Fruit fly (Drosophila melanogaster) whole organism, embryonic: ENCODE data around the gene FucTD.

ENCODE experiments used
- Atf6 ChIP-seq: fragments of 200-800 bp; sonication (Bioruptor generic); IDR thresholded peaks from 2 replicates; pipeline ENCODE4 v1.3.6; 2022; ENCODE audit warnings: missing biosample characterization, missing genetic modification characterization
- CG1024 ChIP-seq: fragments of 200-800 bp; sonication (Bioruptor generic); IDR thresholded peaks from 2 replicates; pipeline ENCODE4 v1.3.6; 2022; ENCODE audit warnings: missing biosample characterization, missing genetic modification characterization
- CG10267 ChIP-seq: fragments of 200-800 bp; sonication (Bioruptor generic); optimal IDR thresholded peaks from 2 replicates; lab custom pipeline; 2018; ENCODE audit warnings: missing biosample characterization, mild to moderate bottlenecking, missing genetic modification characterization, moderate library complexity
- CG10462 ChIP-seq: fragments of 200-800 bp; sonication (Bioruptor generic); optimal IDR thresholded peaks from 2 replicates; lab custom pipeline; 2016; ENCODE audit warnings: missing biosample characterization, missing genetic modification characterization
- CG10979 ChIP-seq: fragments of 200-800 bp; sonication (Bioruptor generic); optimal IDR thresholded peaks from 2 replicates; lab custom pipeline; 2018; ENCODE audit warnings: missing biosample characterization, mild to moderate bottlenecking, missing genetic modification characterization, moderate library complexity
- CG11456 ChIP-seq: fragments of 200-800 bp; sonication (Bioruptor generic); IDR thresholded peaks from 3 replicates; pipeline ENCODE4 v1.3.6; 2022; ENCODE audit warnings: missing biosample characterization, missing genetic modification characterization
- CG15479 ChIP-seq: fragments of 200-800 bp; sonication (Bioruptor generic); optimal IDR thresholded peaks from 3 replicates; lab custom pipeline; 2019; ENCODE audit warnings: missing biosample characterization, mild to moderate bottlenecking, missing genetic modification characterization, moderate library complexity
- CG1647 ChIP-seq: fragments of 200-800 bp; sonication (Bioruptor generic); optimal IDR thresholded peaks from 3 replicates; lab custom pipeline; 2016; ENCODE audit warnings: missing biosample characterization, missing genetic modification characterization
- CG17361 ChIP-seq: fragments of 200-800 bp; sonication (Bioruptor generic); IDR thresholded peaks from 3 replicates; pipeline ENCODE4 v1.3.6; 2022; ENCODE audit warnings: missing biosample characterization, missing genetic modification characterization
- CG32532 ChIP-seq: fragments of 200-800 bp; sonication (Bioruptor generic); IDR thresholded peaks from 2 replicates; pipeline ENCODE4 v1.3.6; 2022; ENCODE audit warnings: missing biosample characterization, missing genetic modification characterization
- CG4282 ChIP-seq: fragments of 200-800 bp; sonication (Bioruptor generic); optimal IDR thresholded peaks from 2 replicates; lab custom pipeline; 2016; ENCODE audit warnings: missing biosample characterization, missing genetic modification characterization
- CG4730 ChIP-seq: fragments of 200-800 bp; sonication (Bioruptor generic); IDR thresholded peaks from 2 replicates; pipeline ENCODE4 v1.3.6; 2022; ENCODE audit warnings: missing biosample characterization, missing genetic modification characterization
- CG5245 ChIP-seq: fragments of 200-800 bp; sonication (Bioruptor generic); optimal IDR thresholded peaks from 3 replicates; lab custom pipeline; 2016; ENCODE audit warnings: missing biosample characterization, missing genetic modification characterization
- CG6175 ChIP-seq: fragments of 200-800 bp; sonication (Bioruptor generic); IDR thresholded peaks from 3 replicates; pipeline ENCODE4 v1.3.6; 2022; ENCODE audit warnings: missing biosample characterization, missing genetic modification characterization
- CG6689 ChIP-seq: fragments of 200-800 bp; sonication (Bioruptor generic); IDR thresholded peaks from 2 replicates; pipeline ENCODE4 v1.3.6; 2022; ENCODE audit warnings: missing biosample characterization, missing genetic modification characterization
- CG7745 ChIP-seq: fragments of 200-800 bp; sonication (Bioruptor generic); optimal IDR thresholded peaks from 2 replicates; lab custom pipeline; 2018; ENCODE audit warnings: missing biosample characterization, mild to moderate bottlenecking, missing genetic modification characterization, moderate library complexity
- CG8089 ChIP-seq: fragments of 200-800 bp; sonication (Bioruptor generic); optimal IDR thresholded peaks from 3 replicates; lab custom pipeline; 2016; ENCODE audit warnings: missing biosample characterization, missing genetic modification characterization
- CG9609 ChIP-seq: fragments of 200-800 bp; sonication (Bioruptor generic); optimal IDR thresholded peaks from 3 replicates; lab custom pipeline; 2016; ENCODE audit warnings: missing biosample characterization, missing genetic modification characterization
- Camta ChIP-seq: fragments of 200-800 bp; sonication (Bioruptor generic); optimal IDR thresholded peaks from 2 replicates; lab custom pipeline; 2016; ENCODE audit warnings: missing biosample characterization, missing genetic modification characterization
- H2.0 ChIP-seq: fragments of 200-800 bp; sonication (Bioruptor generic); IDR thresholded peaks from 2 replicates; pipeline ENCODE4 v1.3.6; 2022; ENCODE audit warnings: missing biosample characterization, missing genetic modification characterization
- HLH4C ChIP-seq: fragments of 200-800 bp; sonication (Bioruptor generic); IDR thresholded peaks from 3 replicates; pipeline ENCODE4 v1.3.6; 2022; ENCODE audit warnings: missing biosample characterization, missing genetic modification characterization; ENCODE audit not compliant: partially characterized antibody
- Hmr ChIP-seq: fragments of 200-800 bp; sonication (Bioruptor generic); optimal IDR thresholded peaks from 3 replicates; lab custom pipeline; 2017; ENCODE audit warnings: mild to moderate bottlenecking, missing biosample characterization, missing genetic modification reagents, missing genetic modification characterization
- Hr78 ChIP-seq, 2 experiments: fragments of 200-800 bp in 1 of 2; fragments of >200 bp in 1 of 2; sonication (Bioruptor generic) in 1 of 2; optimal IDR thresholded peaks; 2 replicates each; lab custom pipeline; 2017 to 2019; ENCODE audit warnings: missing biosample characterization in 2 of 2, missing genetic modification characterization in 2 of 2, mild to moderate bottlenecking in 1 of 2, moderate library complexity in 1 of 2
- Hsf ChIP-seq: fragments of 200-800 bp; sonication (Bioruptor generic); optimal IDR thresholded peaks from 3 replicates; lab custom pipeline; 2016; ENCODE audit warnings: missing biosample characterization, missing genetic modification characterization
- Lhr ChIP-seq: fragments of 200-800 bp; sonication (Bioruptor generic); optimal IDR thresholded peaks from 3 replicates; lab custom pipeline; 2017; ENCODE audit warnings: mild to moderate bottlenecking, missing biosample characterization, missing genetic modification reagents, missing genetic modification characterization
- Mrtf ChIP-seq: fragments of 200-800 bp; sonication (Bioruptor generic); IDR thresholded peaks from 3 replicates; pipeline ENCODE4 v1.3.6; 2022; ENCODE audit warnings: missing biosample characterization, missing genetic modification characterization
- Sry-δ ChIP-seq: fragments of 200-800 bp; sonication (Bioruptor generic); optimal IDR thresholded peaks from 2 replicates; lab custom pipeline; 2016; ENCODE audit warnings: missing biosample characterization, missing genetic modification characterization
- ci ChIP-seq: fragments of 200-800 bp; sonication (Bioruptor generic); IDR thresholded peaks from 3 replicates; pipeline ENCODE4 v1.3.6; 2022; ENCODE audit warnings: missing biosample characterization, missing genetic modification characterization
- da ChIP-seq: fragments of 200-800 bp; sonication (Bioruptor generic); optimal IDR thresholded peaks from 2 replicates; lab custom pipeline; 2016; ENCODE audit warnings: missing biosample characterization, missing genetic modification characterization
- esg ChIP-seq: fragments of 200-800 bp; sonication (Bioruptor generic); conservative IDR thresholded peaks from 2 replicates; pipeline ENCODE4 v1.3.6; 2022; ENCODE audit warnings: missing biosample characterization, missing genetic modification characterization
- fd96Cb ChIP-seq: fragments of 200-800 bp; sonication (Bioruptor generic); optimal IDR thresholded peaks from 2 replicates; lab custom pipeline; 2018; ENCODE audit warnings: missing biosample characterization, mild to moderate bottlenecking, missing genetic modification characterization, moderate library complexity
- gce ChIP-seq: fragments of 200-800 bp; sonication (Bioruptor generic); IDR thresholded peaks from 3 replicates; pipeline ENCODE4 v1.3.6; 2022; ENCODE audit warnings: missing biosample characterization, missing genetic modification characterization
- gem ChIP-seq: fragments of 200-800 bp; sonication (Bioruptor generic); optimal IDR thresholded peaks from 2 replicates; lab custom pipeline; 2019; ENCODE audit warnings: missing biosample characterization, mild to moderate bottlenecking, missing genetic modification characterization, moderate library complexity
- gfzf ChIP-seq: fragments of 200-800 bp; sonication (Bioruptor generic); optimal IDR thresholded peaks from 2 replicates; lab custom pipeline; 2016; ENCODE audit warnings: missing biosample characterization, mild to moderate bottlenecking, missing genetic modification characterization, moderate library complexity
- grau ChIP-seq: fragments of 200-800 bp; optimal IDR thresholded peaks from 3 replicates; lab custom pipeline; 2019; ENCODE audit warnings: missing biosample characterization, mild to moderate bottlenecking, missing genetic modification characterization, moderate library complexity
- gsb-n ChIP-seq: fragments of 200-800 bp; sonication (Bioruptor generic); optimal IDR thresholded peaks from 3 replicates; lab custom pipeline; 2018; ENCODE audit warnings: missing biosample characterization, mild to moderate bottlenecking, missing genetic modification characterization
- ham ChIP-seq: fragments of 200-800 bp; sonication (Bioruptor generic); IDR thresholded peaks from 2 replicates; pipeline ENCODE4 v1.3.6; 2022; ENCODE audit warnings: missing biosample characterization, missing genetic modification characterization
- hbn ChIP-seq: fragments of 200-800 bp; sonication (Bioruptor generic); IDR thresholded peaks from 2 replicates; pipeline ENCODE4 v1.3.6; 2022; ENCODE audit warnings: missing biosample characterization, missing genetic modification characterization; ENCODE audit not compliant: partially characterized antibody
- jing ChIP-seq: fragments of 200-800 bp; sonication (Bioruptor generic); optimal IDR thresholded peaks from 2 replicates; lab custom pipeline; 2018; ENCODE audit warnings: missing biosample characterization, mild to moderate bottlenecking, missing genetic modification characterization
- ken ChIP-seq: fragments of 200-800 bp; sonication (Bioruptor generic); IDR thresholded peaks from 3 replicates; pipeline ENCODE4 v1.3.6; 2022; ENCODE audit warnings: missing biosample characterization, missing genetic modification characterization
- lmd ChIP-seq: fragments of 200-800 bp; sonication (Bioruptor generic); IDR thresholded peaks from 2 replicates; pipeline ENCODE4 v1.3.6; 2022; ENCODE audit warnings: missing biosample characterization, missing genetic modification characterization
- mam ChIP-seq: fragments of 200-800 bp; sonication (Bioruptor generic); optimal IDR thresholded peaks from 3 replicates; lab custom pipeline; 2016; ENCODE audit warnings: missing biosample characterization, missing genetic modification characterization
- mirr ChIP-seq: fragments of 200-800 bp; sonication (Bioruptor generic); optimal IDR thresholded peaks from 3 replicates; lab custom pipeline; 2018; ENCODE audit warnings: missing biosample characterization, mild to moderate bottlenecking, missing genetic modification characterization
- nau ChIP-seq: fragments of 200-800 bp; sonication (Bioruptor generic); optimal IDR thresholded peaks from 3 replicates; lab custom pipeline; 2017; ENCODE audit warnings: missing biosample characterization, mild to moderate bottlenecking, missing genetic modification characterization, missing genetic modification reagents
- nerfin-2 ChIP-seq: fragments of 200-800 bp; sonication (Bioruptor generic); IDR thresholded peaks from 2 replicates; pipeline ENCODE4 v1.3.6; 2022; ENCODE audit warnings: missing biosample characterization, missing genetic modification characterization; ENCODE audit not compliant: partially characterized antibody
- oc ChIP-seq: fragments of 200-800 bp; sonication (Bioruptor generic); optimal IDR thresholded peaks from 2 replicates; lab custom pipeline; 2018; ENCODE audit warnings: missing biosample characterization, mild to moderate bottlenecking, missing genetic modification characterization, moderate library complexity
- tin ChIP-seq: fragments of 200-800 bp; sonication (Bioruptor generic); optimal IDR thresholded peaks from 3 replicates; lab custom pipeline; 2016; ENCODE audit warnings: missing biosample characterization, missing genetic modification characterization
- wdn ChIP-seq: fragments of 200-800 bp; sonication (Bioruptor generic); IDR thresholded peaks from 2 replicates; pipeline ENCODE4 v1.3.6; 2022; ENCODE audit warnings: missing biosample characterization, missing genetic modification characterization

The FucTD gene

dm6 chr3L:1420950-1421349 is 4.9 kb downstream of the FucTD start (continued):
- TF ChIP-seq CG4282 (GFP tag; lab: Kevin White, UChicago) (no peak), CG10979 (tag; lab: Kevin White, UChicago) (peak; percentile 45)
- TF ChIP-seq, all 482 proteins: peak for 22

- no peak for TF ChIP-seq Atf6
- no peak for TF ChIP-seq CG4730 (GFP tag; lab: Robert Waterston, UW)
- no peak for TF ChIP-seq ham (GFP tag; lab: Robert Waterston, UW)
- TF ChIP-seq ken (GFP tag; lab: Robert Waterston, UW): no peak
- no peak for TF ChIP-seq fd96Cb
- TF ChIP-seq Hr78 (GFP tag; optimal IDR thresholded peaks at IDR 0.05; lab: Kevin White, UChicago): no peak
- no peak for TF ChIP-seq CG10979 (tag; lab: Kevin White, UChicago)
- no peak for TF ChIP-seq H2.0 (GFP tag; lab: Robert Waterston, UW)
- no peak for TF ChIP-seq CG9609 (GFP tag; lab: Kevin White, UChicago)
- TF ChIP-seq oc (tag; lab: Kevin White, UChicago): peak; percentile 22
- TF ChIP-seq gsb-n (tag; lab: Kevin White, UChicago): peak; percentile 34
These were observed 7.3 kb downstream of the FucTD start, which contains the start of gene CG9173 for dm6 chr3L:1423371-1423770. Gene CG9173, minus strand, starts transcription at chr3L:1423471.

- TF ChIP-seq Sry-δ (GFP tag; lab: Kevin White, UChicago) (no peak), CG10267 (tag; lab: Kevin White, UChicago) (peak; percentile 27), CG32532 (GFP tag; lab: Robert Waterston, UW) (no peak), Hsf (GFP tag; lab: Kevin White, UChicago) (no peak), da (no peak), CG5245 (GFP tag; lab: Kevin White, UChicago) (no peak), grau (tag; lab: Kevin White, UChicago) (no peak), tin (GFP tag; lab: Kevin White, UChicago) (no peak), CG10462 (GFP tag; lab: Kevin White, UChicago) (no peak), CG11456 (no peak), CG8089 (GFP tag; lab: Kevin White, UChicago) (no peak), mam (GFP tag; lab: Kevin White, UChicago) (no peak), lmd (GFP tag; lab: Robert Waterston, UW) (peak; percentile 22; the same call in 1 of the 2 replicates), esg (no peak), ci (GFP tag; lab: Robert Waterston, UW) (0 out of 3 replicates have a peak, but pooled peaks have one; percentile 40), CG6175 (no peak), hbn (GFP tag; lab: Robert Waterston, UW) (no peak), CG1024 (no peak), CG6689 (GFP tag; lab: Robert Waterston, UW) (peak; percentile 46), mirr (GFP tag; lab: Kevin White, UChicago) (no peak), gfzf (GFP tag; lab: Kevin White, UChicago) (no peak), HLH4C (GFP tag; lab: Robert Waterston, UW) (no peak), jing (no peak), gem (tag; lab: Kevin White, UChicago) (peak; percentile 21), CG15479 (GFP tag; lab: Kevin White, UChicago) (no peak), Lhr (GFP tag; lab: Kevin White, UChicago) (no peak), Camta (GFP tag; lab: Kevin White, UChicago) (peak; percentile 25), wdn (GFP tag; lab: Robert Waterston, UW) (no peak), CG1647 (GFP tag; lab: Kevin White, UChicago) (no peak), nerfin-2 (GFP tag; lab: Robert Waterston, UW) (no peak), nau (no peak), Hmr (GFP tag; lab: Kevin White, UChicago) (no peak), gce (GFP tag; lab: Robert Waterston, UW) (0 out of 3 replicates have a peak, but pooled peaks have one; percentile 40), Mrtf (peak; percentile 8; the same call in 1 of the 3 replicates), CG17361 (GFP tag; lab: Robert Waterston, UW) (peak; percentile 48; the same call in 2 of the 3 replicates), CG7745 (no peak)
These were observed 8.5 kb downstream of the FucTD start for dm6 chr3L:1424488-1424887.
